Worm (Caenorhabditis elegans): ENCODE results near the gene T04C12.8.

T04C12.8 gene

DNA sequence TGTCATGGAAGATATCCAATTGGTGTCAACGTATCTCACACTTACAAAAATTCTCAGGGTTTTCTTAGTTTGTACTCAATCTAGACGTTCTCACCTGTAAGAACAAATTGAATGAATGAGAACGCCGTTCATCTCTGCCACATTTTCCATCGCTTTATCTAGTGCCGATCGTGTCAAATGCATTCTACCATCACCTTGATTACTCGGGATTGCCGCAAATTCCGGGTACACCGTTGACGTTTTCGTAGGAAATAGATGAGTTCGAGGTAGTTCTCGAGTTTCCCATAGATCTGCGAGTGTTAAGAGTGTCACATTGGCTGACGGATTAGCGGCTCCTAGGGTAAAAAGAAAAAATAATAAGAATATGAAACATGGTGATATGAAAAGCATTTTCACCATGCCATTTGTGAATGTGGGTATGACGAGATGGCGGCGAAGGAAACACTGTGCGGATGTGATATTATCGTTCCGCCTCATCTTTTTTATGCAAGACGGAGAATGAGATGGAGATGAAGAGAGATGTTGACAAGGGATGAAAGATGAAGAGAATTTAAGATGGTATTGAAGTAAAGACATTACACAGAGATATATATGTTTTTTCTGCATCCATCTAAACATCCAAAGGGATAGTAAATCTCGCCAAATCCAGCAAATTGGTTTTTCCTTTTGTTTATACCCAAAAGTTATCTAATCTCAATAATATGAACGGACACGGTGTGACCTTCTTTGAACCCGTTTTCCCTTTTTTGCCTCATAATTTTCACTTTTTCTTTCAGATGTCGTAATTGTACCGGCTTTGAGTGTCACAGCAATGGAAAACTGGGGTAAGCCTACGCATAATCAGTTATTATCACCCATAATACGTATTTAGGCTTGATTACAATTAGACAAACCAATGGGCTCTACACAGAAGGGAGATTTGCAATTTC is 24.3 kb upstream of the T04C12.8 start, which contains the start of gene lact-8:
TSS of gene lact-8 (minus strand) at position 445 of the 929 bp plus-strand sequence.
- peak; percentile 55 for TF ChIP-seq blmp-1 (tag; optimal IDR thresholded peaks at IDR 0.05; ENCODE audit: insufficient read depth)
- no peak for TF ChIP-seq nhr-237 (tag; optimal IDR thresholded peaks at IDR 0.05)
- TF ChIP-seq sem-4 (tag; optimal IDR thresholded peaks at IDR 0.05): no peak

DNA sequence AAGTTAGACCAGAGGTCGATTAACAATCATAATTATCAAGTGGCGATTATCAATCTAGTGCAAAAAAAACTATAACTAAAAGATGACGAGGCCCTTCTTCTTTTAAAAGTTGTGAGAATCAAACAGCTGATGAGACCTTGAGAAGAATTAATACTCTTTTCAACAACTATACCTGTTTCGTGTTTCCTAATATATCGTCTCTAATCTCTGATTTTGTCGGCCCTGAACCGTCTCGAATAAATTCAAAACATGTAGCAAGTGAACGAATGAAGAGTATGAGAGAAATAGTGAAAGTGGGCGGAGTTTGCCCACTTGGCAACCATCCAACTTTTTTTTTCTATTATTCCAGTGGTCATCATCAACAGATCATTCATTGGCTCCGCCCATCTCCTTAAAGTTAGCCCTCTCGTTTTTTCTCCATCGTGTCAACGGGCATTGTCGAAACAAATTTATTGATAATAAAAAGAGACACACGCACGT is 18.4 kb upstream of the T04C12.8 start, which contains the start of gene Y42A5A.1:
TSS of gene Y42A5A.1 (plus strand) at position 430 of the 480 bp plus-strand sequence.
- TF ChIP-seq unc-62 (GFP tag; optimal IDR thresholded peaks at IDR 0.05): no peak
- no peak for TF ChIP-seq C34F6.9 (tag; optimal IDR thresholded peaks at IDR 0.05)
- peak; percentile 49 for TF ChIP-seq nhr-25 (tag; optimal IDR thresholded peaks at IDR 0.05)
- no peak for TF ChIP-seq egl-27 (tag; optimal IDR thresholded peaks at IDR 0.05)

DNA sequence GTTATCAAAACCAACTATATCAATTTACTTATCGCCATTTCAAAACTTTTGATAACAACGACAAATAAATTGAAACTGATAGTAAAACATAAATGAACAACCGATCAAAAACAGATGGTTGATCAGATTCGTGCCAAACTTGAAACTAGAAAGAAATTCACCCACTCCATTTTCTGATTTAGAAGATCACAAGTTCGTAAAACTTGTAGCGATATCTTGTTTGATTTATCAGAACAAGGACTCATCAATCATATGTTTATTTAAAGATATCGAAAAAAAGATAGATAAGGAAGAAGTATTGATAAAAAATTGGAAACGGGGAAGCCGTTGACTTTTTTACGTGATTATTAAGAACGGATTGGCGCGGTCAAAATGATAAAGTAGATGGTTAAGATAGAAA is 18.0 kb upstream of the T04C12.8 start:
- TF ChIP-seq fos-1 (tag; optimal IDR thresholded peaks at IDR 0.05) (peak; percentile 4), blmp-1 (tag; optimal IDR thresholded peaks at IDR 0.05; ENCODE audit: insufficient read depth) (peak; percentile 46), ceh-82 (tag; optimal IDR thresholded peaks at IDR 0.05) (no peak), gmeb-1 (tag; optimal IDR thresholded peaks at IDR 0.05) (peak; percentile 2), sma-3 (GFP tag; optimal IDR thresholded peaks at IDR 0.05) (peak; percentile 6)

DNA sequence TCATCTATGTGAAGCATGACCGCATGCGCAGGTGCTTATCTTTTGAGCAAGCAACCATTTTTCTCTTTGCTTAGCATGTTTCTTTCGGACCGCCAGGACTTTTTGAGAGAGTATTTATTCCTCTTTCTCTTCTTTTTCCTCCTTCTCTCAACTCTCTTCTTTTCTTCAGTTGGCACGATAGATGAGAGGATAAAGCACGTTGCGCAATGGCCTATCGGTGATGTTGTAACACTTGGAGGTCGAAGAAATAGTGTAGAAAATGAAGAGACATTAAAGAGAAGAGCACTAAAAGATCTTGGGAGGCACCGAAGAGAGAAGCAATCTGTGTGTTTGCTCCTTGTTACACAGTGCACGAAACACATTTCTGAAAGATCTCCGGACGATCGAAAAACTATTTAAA is 14.5 kb upstream of the T04C12.8 start:
- TF ChIP-seq crh-2 (tag; optimal IDR thresholded peaks at IDR 0.05) (no peak), egl-27 (tag; optimal IDR thresholded peaks at IDR 0.05) (no peak), elt-1 (tag; optimal IDR thresholded peaks at IDR 0.05) (no peak), unc-62 (GFP tag; optimal IDR thresholded peaks at IDR 0.05) (no peak), unc-39 (tag; optimal IDR thresholded peaks at IDR 0.05) (no peak), dmd-4 (tag; optimal IDR thresholded peaks at IDR 0.05) (no peak), nhr-25 (tag; optimal IDR thresholded peaks at IDR 0.05) (no peak), nhr-6 (tag; optimal IDR thresholded peaks at IDR 0.05) (no peak), F13H6.1 (tag; optimal IDR thresholded peaks at IDR 0.05) (peak; percentile 84), ceh-82 (tag; optimal IDR thresholded peaks at IDR 0.05) (no peak), nhr-11 (tag; optimal IDR thresholded peaks at IDR 0.05) (no peak), elt-3 (tag; optimal IDR thresholded peaks at IDR 0.05) (no peak), sma-9 (GFP tag; optimal IDR thresholded peaks at IDR 0.05) (peak; percentile 61), sma-9 (tag; optimal IDR thresholded peaks at IDR 0.05) (no peak), ceh-16 (tag; optimal IDR thresholded peaks at IDR 0.05) (no peak), mbf-1 (tag; optimal IDR thresholded peaks at IDR 0.05) (no peak), sem-4 (tag; optimal IDR thresholded peaks at IDR 0.05) (no peak), ztf-4 (tag; optimal IDR thresholded peaks at IDR 0.05) (no peak), zag-1 (tag; optimal IDR thresholded peaks at IDR 0.05) (no peak), lsy-2 (tag; optimal IDR thresholded peaks at IDR 0.05) (peak in 1 of 2 experiments; percentile 62), ama-1 (optimal IDR thresholded peaks at IDR 0.05) (no peak), snpc-4 (tag; optimal IDR thresholded peaks at IDR 0.05) (no peak), Y55F3AM.14 (GFP tag; optimal IDR thresholded peaks at IDR 0.05) (peak; percentile 5), ztf-11 (tag; optimal IDR thresholded peaks at IDR 0.05) (no peak), ZK546.5 (tag; optimal IDR thresholded peaks at IDR 0.05) (no peak), ztf-1 (GFP tag; conservative IDR thresholded peaks at IDR 0.05) (no peak), nhr-129 (tag; optimal IDR thresholded peaks at IDR 0.05) (peak; percentile 77), nhr-23 (tag; optimal IDR thresholded peaks at IDR 0.05) (no peak), nhr-237 (tag; optimal IDR thresholded peaks at IDR 0.05) (no peak), aly-2 (tag; optimal IDR thresholded peaks at IDR 0.05) (no peak), R02D3.7 (tag; optimal IDR thresholded peaks at IDR 0.05) (no peak), nhr-21 (tag; optimal IDR thresholded peaks at IDR 0.05) (no peak), nhr-77 (tag; optimal IDR thresholded peaks at IDR 0.05) (no peak), nhr-10 (tag; optimal IDR thresholded peaks at IDR 0.05) (no peak), lin-11 (tag; optimal IDR thresholded peaks at IDR 0.05) (no peak), skn-1 (tag; optimal IDR thresholded peaks at IDR 0.05) (no peak), C34F6.9 (tag; optimal IDR thresholded peaks at IDR 0.05) (peak; percentile 68), gmeb-1 (tag; optimal IDR thresholded peaks at IDR 0.05) (no peak), nhr-12 (tag; optimal IDR thresholded peaks at IDR 0.05) (no peak), peb-1 (tag; optimal IDR thresholded peaks at IDR 0.05) (no peak), mdl-1 (tag; optimal IDR thresholded peaks at IDR 0.05) (peak; percentile 19 to 37), fos-1 (tag; optimal IDR thresholded peaks at IDR 0.05) (no peak), mab-5 (tag; optimal IDR thresholded peaks at IDR 0.05) (peak; percentile 38), lin-39 (tag; optimal IDR thresholded peaks at IDR 0.05) (no peak)

Measured in whole organism, L2 larva.